4 worm cellular contexts compared by ENCODE assay signal in genomic region chrIII:7465347-7465746, ce11.
TF ChIP-seq lines count a peak whose summit lies in the region.

fum-1 (plus strand) TSS chrIII:7465605.

TF ChIP-seq in whole organism, L1 larva, 84 proteins besides CTCF, POLR2A, EP300 and RAD21 (continued from another document and continues in another):
- TF ChIP-seq grh-1 (GFP tag; IDR thresholded peaks at IDR 0.05; lab: Robert Waterston, UW): peak; percentile 74
- TF ChIP-seq fkh-8 (tag; optimal IDR thresholded peaks at IDR 0.05; lab: Kevin White, UChicago): peak; percentile 13
- no peak for TF ChIP-seq ets-5 (GFP tag; IDR thresholded peaks at IDR 0.05; lab: Robert Waterston, UW)
- peak; percentile 46 for TF ChIP-seq blmp-1 (tag; optimal IDR thresholded peaks at IDR 0.05; lab: Kevin White, UChicago)
- no peak for TF ChIP-seq isw-1 (GFP tag; IDR thresholded peaks at IDR 0.05; lab: Robert Waterston, UW)
- no peak for TF ChIP-seq ces-1 (GFP tag; optimal IDR thresholded peaks at IDR 0.05; lab: Kevin White, UChicago)
- TF ChIP-seq ceh-8 (GFP tag; optimal IDR thresholded peaks at IDR 0.05; lab: Kevin White, UChicago): no peak
- TF ChIP-seq zag-1 (tag; optimal IDR thresholded peaks at IDR 0.05; lab: Kevin White, UChicago): no peak
- no peak for TF ChIP-seq unc-130 (tag; optimal IDR thresholded peaks at IDR 0.05; lab: Kevin White, UChicago)
- no peak for TF ChIP-seq dsc-1 (tag; optimal IDR thresholded peaks at IDR 0.05; lab: Kevin White, UChicago)
- TF ChIP-seq efl-1 (optimal IDR thresholded peaks at IDR 0.05; lab: Kevin White, UChicago): peak; percentile 61 to 69
- peak; percentile 48 to 80 for TF ChIP-seq efl-1 (GFP tag; optimal IDR thresholded peaks at IDR 0.05 in 1 of 2; lab: Kevin White, UChicago)
- peak; percentile 91 for TF ChIP-seq nhr-85 (tag; lab: Kevin White, UChicago)
- TF ChIP-seq vab-15 (tag; optimal IDR thresholded peaks at IDR 0.05; lab: Kevin White, UChicago): no peak
- no peak for TF ChIP-seq skn-1 (tag; optimal IDR thresholded peaks at IDR 0.05; lab: Kevin White, UChicago)
- TF ChIP-seq lin-15B (tag; optimal IDR thresholded peaks at IDR 0.05; lab: Kevin White, UChicago): no peak
- no peak for TF ChIP-seq C34B4.2 (tag; optimal IDR thresholded peaks at IDR 0.05; lab: Kevin White, UChicago)
- peak; percentile 36 to 67 for TF ChIP-seq lsy-2 (tag; optimal IDR thresholded peaks at IDR 0.05; lab: Kevin White, UChicago)
- peak; percentile 7 for TF ChIP-seq swsn-7 (tag; optimal IDR thresholded peaks at IDR 0.05; lab: Kevin White, UChicago)
- TF ChIP-seq hpl-2 (GFP tag; optimal IDR thresholded peaks at IDR 0.05; lab: Kevin White, UChicago): no peak
- peak; percentile 62 for TF ChIP-seq mep-1 (tag; optimal IDR thresholded peaks at IDR 0.05; lab: Kevin White, UChicago)
- peak in 1 of 2 experiments; percentile 77 for TF ChIP-seq mdl-1 (tag; optimal IDR thresholded peaks at IDR 0.05; lab: Kevin White, UChicago)
- TF ChIP-seq aly-2 (tag; optimal IDR thresholded peaks at IDR 0.05; lab: Kevin White, UChicago): no peak
- no peak for TF ChIP-seq irx-1 (tag; optimal IDR thresholded peaks at IDR 0.05; lab: Kevin White, UChicago)
- no peak for TF ChIP-seq jun-1 (tag; optimal IDR thresholded peaks at IDR 0.05; lab: Kevin White, UChicago)
- TF ChIP-seq hlh-17 (GFP tag; optimal IDR thresholded peaks at IDR 0.05; lab: Kevin White, UChicago; ENCODE audit: borderline replicate concordance): no peak
- TF ChIP-seq ceh-63 (GFP tag; optimal IDR thresholded peaks at IDR 0.05; lab: Kevin White, UChicago): no peak
- peak; percentile 14 to 47 (median 31) for TF ChIP-seq dpl-1 (GFP tag; optimal IDR thresholded peaks at IDR 0.05; lab: Kevin White, UChicago)
- TF ChIP-seq nhr-90 (tag; optimal IDR thresholded peaks at IDR 0.05; lab: Kevin White, UChicago; ENCODE audit: poor library complexity): peak; percentile 47
- TF ChIP-seq nhr-71 (tag; optimal IDR thresholded peaks at IDR 0.05; lab: Kevin White, UChicago): peak; percentile 64
- TF ChIP-seq pax-3 (tag; optimal IDR thresholded peaks at IDR 0.05; lab: Kevin White, UChicago): no peak
- no peak for TF ChIP-seq sox-4 (tag; optimal IDR thresholded peaks at IDR 0.05; lab: Kevin White, UChicago)
- peak; percentile 14 for TF ChIP-seq F16B12.6 (tag; optimal IDR thresholded peaks at IDR 0.05; lab: Kevin White, UChicago)

TF ChIP-seq in whole organism, L2 larva, 48 proteins besides CTCF, POLR2A, EP300 and RAD21 (continued from another document):
- TF ChIP-seq nhr-237 (tag; optimal IDR thresholded peaks at IDR 0.05; lab: Kevin White, UChicago) (no peak), peb-1 (tag; optimal IDR thresholded peaks at IDR 0.05; lab: Kevin White, UChicago) (no peak), zag-1 (tag; optimal IDR thresholded peaks at IDR 0.05; lab: Kevin White, UChicago) (no peak), ceh-16 (tag; optimal IDR thresholded peaks at IDR 0.05; lab: Kevin White, UChicago) (no peak), mbf-1 (tag; optimal IDR thresholded peaks at IDR 0.05; lab: Kevin White, UChicago) (no peak), nhr-11 (tag; optimal IDR thresholded peaks at IDR 0.05; lab: Kevin White, UChicago) (no peak), nhr-10 (tag; optimal IDR thresholded peaks at IDR 0.05; lab: Kevin White, UChicago) (no peak), unc-62 (GFP tag; optimal IDR thresholded peaks at IDR 0.05; lab: Kevin White, UChicago) (no peak), crh-2 (tag; optimal IDR thresholded peaks at IDR 0.05; lab: Kevin White, UChicago) (peak; percentile 70), nhr-6 (tag; optimal IDR thresholded peaks at IDR 0.05; lab: Kevin White, UChicago) (peak; percentile 44), gmeb-1 (tag; optimal IDR thresholded peaks at IDR 0.05; lab: Kevin White, UChicago) (peak; percentile 59), unc-55 (GFP tag; optimal IDR thresholded peaks at IDR 0.05; lab: Kevin White, UChicago) (peak; percentile 28), ztf-11 (tag; optimal IDR thresholded peaks at IDR 0.05; lab: Kevin White, UChicago) (no peak), lin-13 (GFP tag; optimal IDR thresholded peaks at IDR 0.05; lab: Kevin White, UChicago) (peak; percentile 39)
TF ChIP-seq in whole organism, L2 larva: peak in this region for 20.

TF ChIP-seq in whole organism, L3 larva, 47 proteins besides CTCF, POLR2A, EP300 and RAD21 (continued from another document):
- TF ChIP-seq nhr-12 (tag; optimal IDR thresholded peaks at IDR 0.05; lab: Kevin White, UChicago) (no peak), elt-1 (tag; optimal IDR thresholded peaks at IDR 0.05; lab: Kevin White, UChicago) (peak; percentile 18), snpc-4 (tag; optimal IDR thresholded peaks at IDR 0.05; lab: Kevin White, UChicago) (no peak), sea-2 (GFP tag; optimal IDR thresholded peaks at IDR 0.05; lab: Kevin White, UChicago) (no peak), nhr-237 (tag; optimal IDR thresholded peaks at IDR 0.05; lab: Kevin White, UChicago) (no peak), nhr-11 (tag; optimal IDR thresholded peaks at IDR 0.05; lab: Kevin White, UChicago) (no peak), unc-39 (tag; optimal IDR thresholded peaks at IDR 0.05; lab: Kevin White, UChicago) (no peak), lin-15B (tag; optimal IDR thresholded peaks at IDR 0.05; lab: Kevin White, UChicago) (peak; percentile 53)

TF ChIP-seq in whole organism, L4 larva, 104 proteins besides CTCF, POLR2A, EP300 and RAD21 (continued from another document):
- TF ChIP-seq zfp-2 (tag; optimal IDR thresholded peaks at IDR 0.05; lab: Kevin White, UChicago) (no peak), nhr-28 (tag; optimal IDR thresholded peaks at IDR 0.05; lab: Kevin White, UChicago) (peak; percentile 54), gei-8 (GFP tag; optimal IDR thresholded peaks at IDR 0.05; lab: Kevin White, UChicago) (peak; percentile 21), T20F7.1 (GFP tag; optimal IDR thresholded peaks at IDR 0.05; lab: Kevin White, UChicago) (peak; percentile 10), zag-1 (tag; optimal IDR thresholded peaks at IDR 0.05; lab: Kevin White, UChicago) (no peak), R02D3.7 (tag; optimal IDR thresholded peaks at IDR 0.05; lab: Kevin White, UChicago) (no peak), lin-29 (GFP tag; IDR thresholded peaks at IDR 0.05; lab: Robert Waterston, UW) (no peak), ceh-32 (tag; optimal IDR thresholded peaks at IDR 0.05; lab: Kevin White, UChicago; ENCODE audit: poor library complexity) (no peak), pha-4 (GFP tag; IDR thresholded peaks at IDR 0.05; lab: Robert Waterston, UW) (no peak), pha-4 (tag; optimal IDR thresholded peaks at IDR 0.05; lab: Kevin White, UChicago) (no peak), hmg-1.1 (GFP tag; IDR thresholded peaks at IDR 0.05; lab: Robert Waterston, UW) (0 out of 2 replicates have a peak, but pooled peaks have one; percentile 46), snpc-4 (tag; optimal IDR thresholded peaks at IDR 0.05; lab: Kevin White, UChicago) (no peak), dve-1 (tag; optimal IDR thresholded peaks at IDR 0.05; lab: Kevin White, UChicago; ENCODE audit: insufficient read depth) (peak; percentile 63), nhr-10 (tag; optimal IDR thresholded peaks at IDR 0.05; lab: Kevin White, UChicago) (no peak), Y105C5A.15 (GFP tag; IDR thresholded peaks at IDR 0.05; lab: Robert Waterston, UW) (no peak), aha-1 (tag; lab: Kevin White, UChicago) (peak; percentile 97), D1046.2 (GFP tag; IDR thresholded peaks at IDR 0.05; lab: Robert Waterston, UW) (no peak), ztf-7 (tag; optimal IDR thresholded peaks at IDR 0.05; lab: Kevin White, UChicago) (no peak), arid-1 (GFP tag; conservative IDR thresholded peaks at IDR 0.05; lab: Robert Waterston, UW) (no peak), ZK337.2 (GFP tag; IDR thresholded peaks at IDR 0.05; lab: Robert Waterston, UW) (no peak), nhr-102 (tag; optimal IDR thresholded peaks at IDR 0.05; lab: Kevin White, UChicago) (peak; percentile 18), unc-39 (tag; optimal IDR thresholded peaks at IDR 0.05; lab: Kevin White, UChicago) (no peak), duxl-1 (tag; optimal IDR thresholded peaks at IDR 0.05; lab: Kevin White, UChicago; ENCODE audit: poor library complexity) (peak; percentile 49), Y75B8A.6 (GFP tag; IDR thresholded peaks at IDR 0.05; lab: Robert Waterston, UW) (no peak), cey-2 (tag; optimal IDR thresholded peaks at IDR 0.05; lab: Kevin White, UChicago; ENCODE audit: borderline replicate concordance, insufficient read depth) (no peak), mdl-1 (tag; optimal IDR thresholded peaks at IDR 0.05; lab: Kevin White, UChicago) (peak; percentile 40 to 91), lir-3 (tag; optimal IDR thresholded peaks at IDR 0.05; lab: Kevin White, UChicago) (no peak), madf-5 (GFP tag; IDR thresholded peaks at IDR 0.05; lab: Robert Waterston, UW) (no peak), ztf-11 (tag; optimal IDR thresholded peaks at IDR 0.05; lab: Kevin White, UChicago) (no peak), mxl-3 (GFP tag; optimal IDR thresholded peaks at IDR 0.05; lab: Kevin White, UChicago) (peak; percentile 69), dmd-6 (GFP tag; IDR thresholded peaks at IDR 0.05; lab: Robert Waterston, UW) (peak; percentile 60), dmd-9 (GFP tag; IDR thresholded peaks at IDR 0.05; lab: Robert Waterston, UW) (no peak), aly-2 (tag; optimal IDR thresholded peaks at IDR 0.05; lab: Kevin White, UChicago) (no peak), daf-12 (tag; optimal IDR thresholded peaks at IDR 0.05; lab: Kevin White, UChicago) (no peak), tag-97 (GFP tag; IDR thresholded peaks at IDR 0.05; lab: Robert Waterston, UW) (no peak), lim-7 (GFP tag; IDR thresholded peaks at IDR 0.05; lab: Robert Waterston, UW) (no peak), lin-38 (GFP tag; IDR thresholded peaks at IDR 0.05; lab: Robert Waterston, UW) (peak; percentile 70), ces-1 (GFP tag; optimal IDR thresholded peaks at IDR 0.05; lab: Kevin White, UChicago) (no peak), rbr-2 (tag; optimal IDR thresholded peaks at IDR 0.05; lab: Kevin White, UChicago) (peak; percentile 33), saeg-2 (GFP tag; IDR thresholded peaks at IDR 0.05; lab: Robert Waterston, UW) (no peak), nhr-11 (tag; optimal IDR thresholded peaks at IDR 0.05; lab: Kevin White, UChicago) (no peak), nhr-41 (GFP tag; IDR thresholded peaks at IDR 0.05; lab: Robert Waterston, UW) (no peak), mdt-29 (GFP tag; IDR thresholded peaks at IDR 0.05; lab: Robert Waterston, UW) (0 out of 2 replicates have a peak, but pooled peaks have one; percentile 19), Y5F2A.4 (GFP tag; optimal IDR thresholded peaks at IDR 0.05; lab: Kevin White, UChicago) (no peak), ceh-82 (tag; optimal IDR thresholded peaks at IDR 0.05; lab: Kevin White, UChicago) (no peak), zip-11 (GFP tag; IDR thresholded peaks at IDR 0.05; lab: Robert Waterston, UW) (no peak), ama-1 (optimal IDR thresholded peaks at IDR 0.05; lab: Kevin White, UChicago) (peak; percentile 78)
TF ChIP-seq in whole organism, L4 larva: peak in this region for 28.
